Worm (Caenorhabditis elegans): Measurements from ENCODE around the gene ZC317.6.

DNA sequence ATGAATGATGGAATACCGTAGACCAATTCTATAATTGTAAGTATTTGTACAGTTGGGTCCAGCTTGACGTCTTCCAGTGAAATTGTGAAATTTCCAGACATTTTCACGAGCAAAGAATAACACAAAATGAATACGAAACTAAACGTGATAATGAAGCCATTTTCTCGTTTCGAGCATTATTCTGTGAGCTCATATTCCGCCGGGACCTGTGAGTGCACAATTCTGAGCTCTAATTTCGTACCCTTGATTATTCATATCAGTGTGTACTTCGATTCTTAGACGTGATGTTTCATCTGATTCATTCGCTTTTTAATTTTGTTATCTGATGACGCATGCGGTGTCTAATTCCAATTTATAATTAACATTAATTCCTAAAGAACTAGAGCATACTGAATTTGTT lies 13.9 kb upstream of the ZC317.6 start, which contains the start of gene srg-66:
- no peak for TF ChIP-seq dao-5 (tag; optimal IDR thresholded peaks at IDR 0.05)
- no peak for TF ChIP-seq him-1 (tag; optimal IDR thresholded peaks at IDR 0.05)
